Worm (Caenorhabditis elegans) whole organism, mixed stage, embryonic: ENCODE measurements around the gene C17G10.1.

ENCODE experiments used
- M03D4.4 ChIP-seq: sonication (generic microtip); optimal IDR thresholded peaks from 2 replicates; lab custom pipeline; 2017; ENCODE audit warnings: mild to moderate bottlenecking, missing genetic modification characterization, missing compliant biosample characterization
- blmp-1 ChIP-seq: fragments of 150-350 bp; optimal IDR thresholded peaks from 2 replicates; lab custom pipeline; 2014; ENCODE audit warnings: missing biosample characterization, missing genetic modification characterization
- ceh-39 ChIP-seq: fragments of 150-350 bp; optimal IDR thresholded peaks from 2 replicates; lab custom pipeline; 2014; ENCODE audit warnings: missing biosample characterization, missing genetic modification characterization
- ceh-43 ChIP-seq: fragments of 200-800 bp; sonication (Bioruptor generic); optimal IDR thresholded peaks from 2 replicates; lab custom pipeline; 2018; ENCODE audit warnings: mild to moderate bottlenecking, missing genetic modification characterization, moderate library complexity, missing compliant biosample characterization
- ceh-83 ChIP-seq: fragments of 200-800 bp; sonication (Bioruptor generic); optimal IDR thresholded peaks from 2 replicates; lab custom pipeline; 2018; ENCODE audit warnings: mild to moderate bottlenecking, missing genetic modification characterization, missing compliant biosample characterization
- ces-1 ChIP-seq: fragments of 150-350 bp; optimal IDR thresholded peaks from 2 replicates; lab custom pipeline; 2014; ENCODE audit warnings: missing biosample characterization, missing genetic modification reagents, missing genetic modification characterization
- cnd-1 ChIP-seq: fragments of 200-800 bp; sonication (Bioruptor generic); optimal IDR thresholded peaks from 2 replicates; lab custom pipeline; 2018; ENCODE audit warnings: mild to moderate bottlenecking, missing genetic modification characterization, missing compliant biosample characterization
- drap-1 ChIP-seq: fragments of 200-800 bp; sonication (Bioruptor generic); optimal IDR thresholded peaks from 3 replicates; lab custom pipeline; 2018; ENCODE audit warnings: mild to moderate bottlenecking, missing genetic modification characterization, missing compliant biosample characterization
- elt-1 ChIP-seq: sonication (generic microtip); optimal IDR thresholded peaks from 2 replicates; lab custom pipeline; 2017; ENCODE audit warnings: missing genetic modification characterization, mild to moderate bottlenecking, missing compliant biosample characterization, antibody characterized with exemption, moderate library complexity, borderline replicate concordance; ENCODE audit not compliant: insufficient read depth
- elt-3 ChIP-seq: fragments of 150-350 bp; optimal IDR thresholded peaks from 2 replicates; lab custom pipeline; 2014; ENCODE audit warnings: missing biosample characterization, missing genetic modification characterization
- flh-1 ChIP-seq: fragments of 200-800 bp; sonication (Bioruptor generic); optimal IDR thresholded peaks from 2 replicates; lab custom pipeline; 2018; ENCODE audit warnings: mild to moderate bottlenecking, missing genetic modification characterization, moderate library complexity, missing compliant biosample characterization
- ham-2 ChIP-seq: fragments of 200-800 bp; sonication (Bioruptor generic); optimal IDR thresholded peaks from 2 replicates; lab custom pipeline; 2018; ENCODE audit warnings: mild to moderate bottlenecking, missing genetic modification characterization, missing compliant biosample characterization
- lin-13 ChIP-seq: fragments of 150-350 bp; optimal IDR thresholded peaks from 2 replicates; lab custom pipeline; 2014; ENCODE audit warnings: missing biosample characterization, missing genetic modification characterization
- lin-32 ChIP-seq: fragments of 200-800 bp; sonication (Bioruptor generic); optimal IDR thresholded peaks from 2 replicates; lab custom pipeline; 2018; ENCODE audit warnings: mild to moderate bottlenecking, missing genetic modification characterization, missing compliant biosample characterization
- lsy-2 ChIP-seq: fragments of 150-350 bp; optimal IDR thresholded peaks from 2 replicates; lab custom pipeline; 2014; ENCODE audit warnings: missing biosample characterization, missing genetic modification characterization
- mab-5 ChIP-seq: fragments of 150-350 bp; optimal IDR thresholded peaks from 2 replicates; lab custom pipeline; 2014; ENCODE audit warnings: missing biosample characterization, missing genetic modification characterization
- mls-2 ChIP-seq: sonication (generic microtip); optimal IDR thresholded peaks from 2 replicates; lab custom pipeline; 2016; ENCODE audit warnings: mild to moderate bottlenecking, missing genetic modification characterization, moderate library complexity, missing compliant biosample characterization
- nhr-12 ChIP-seq: fragments of 150-350 bp; optimal IDR thresholded peaks from 2 replicates; lab custom pipeline; 2014; ENCODE audit warnings: missing biosample characterization, missing genetic modification characterization
- nhr-2 ChIP-seq: fragments of 150-350 bp; optimal IDR thresholded peaks from 2 replicates; lab custom pipeline; 2014; ENCODE audit warnings: missing biosample characterization, missing genetic modification characterization
- nhr-237 ChIP-seq: fragments of 150-350 bp; optimal IDR thresholded peaks from 2 replicates; lab custom pipeline; 2014; ENCODE audit warnings: missing biosample characterization, missing genetic modification characterization
- nhr-28 ChIP-seq: fragments of 150-350 bp; optimal IDR thresholded peaks from 2 replicates; lab custom pipeline; 2014; ENCODE audit warnings: missing biosample characterization, missing genetic modification characterization
- nhr-76 ChIP-seq: sonication (generic microtip); optimal IDR thresholded peaks from 2 replicates; lab custom pipeline; 2017; ENCODE audit warnings: missing biosample characterization, missing genetic modification characterization
- pha-4 ChIP-seq: fragments of 150-350 bp; optimal IDR thresholded peaks from 2 replicates; lab custom pipeline; 2018; ENCODE audit warnings: missing biosample characterization, missing genetic modification reagents, missing genetic modification characterization
- sem-2 ChIP-seq: fragments of 200-800 bp; sonication (Bioruptor generic); optimal IDR thresholded peaks from 2 replicates; lab custom pipeline; 2018; ENCODE audit warnings: mild to moderate bottlenecking, missing genetic modification characterization, missing compliant biosample characterization
- sptf-1 ChIP-seq: sonication (generic microtip); optimal IDR thresholded peaks from 2 replicates; lab custom pipeline; 2017; ENCODE audit warnings: mild to moderate bottlenecking, missing genetic modification characterization, moderate library complexity, missing compliant biosample characterization
- tbx-8 ChIP-seq: fragments of 200-800 bp; sonication (Bioruptor generic); optimal IDR thresholded peaks from 2 replicates; lab custom pipeline; 2018; ENCODE audit warnings: mild to moderate bottlenecking, missing genetic modification characterization, moderate library complexity, missing compliant biosample characterization
- unc-120 ChIP-seq: sonication (generic microtip); optimal IDR thresholded peaks from 2 replicates; lab custom pipeline; 2017; ENCODE audit warnings: missing genetic modification characterization, missing compliant biosample characterization; ENCODE audit not compliant: poor library complexity, severe bottlenecking
- unc-39 ChIP-seq: fragments of 150-350 bp; optimal IDR thresholded peaks from 2 replicates; lab custom pipeline; 2014; ENCODE audit warnings: missing biosample characterization, missing genetic modification characterization
- unc-62 ChIP-seq: fragments of 150-350 bp; optimal IDR thresholded peaks from 2 replicates; lab custom pipeline; 2014; ENCODE audit warnings: missing biosample characterization, missing genetic modification reagents, missing genetic modification characterization
- zip-8 ChIP-seq: fragments of 150-350 bp; optimal IDR thresholded peaks from 2 replicates; lab custom pipeline; 2014; ENCODE audit warnings: missing biosample characterization, missing genetic modification characterization
- ztf-11 ChIP-seq: fragments of 150-350 bp; optimal IDR thresholded peaks from 2 replicates; lab custom pipeline; 2014; ENCODE audit warnings: missing biosample characterization, missing genetic modification characterization

Gene C17G10.1

ce11 chrII:5577060-5577459 lies 19.3 kb upstream of the C17G10.1 start:
- TF ChIP-seq pha-4 (no peak), zip-8 (no peak), unc-120 (tag; lab: Kevin White, UChicago) (peak; percentile 24), sem-2 (GFP tag; lab: Kevin White, UChicago) (peak; percentile 21), ham-2 (GFP tag; lab: Kevin White, UChicago) (peak; percentile 50), unc-62 (GFP tag; lab: Kevin White, UChicago) (no peak), M03D4.4 (peak; percentile 70), flh-1 (GFP tag; lab: Kevin White, UChicago) (peak; percentile 19), nhr-12 (no peak), ceh-83 (GFP tag; lab: Kevin White, UChicago) (peak; percentile 75), nhr-2 (tag; lab: Kevin White, UChicago) (no peak), drap-1 (peak; percentile 58), lin-32 (GFP tag; lab: Kevin White, UChicago) (peak; percentile 28), nhr-237 (tag; lab: Kevin White, UChicago) (no peak), cnd-1 (tag; lab: Kevin White, UChicago) (peak; percentile 48), sptf-1 (tag; lab: Kevin White, UChicago) (peak; percentile 68)

DNA sequence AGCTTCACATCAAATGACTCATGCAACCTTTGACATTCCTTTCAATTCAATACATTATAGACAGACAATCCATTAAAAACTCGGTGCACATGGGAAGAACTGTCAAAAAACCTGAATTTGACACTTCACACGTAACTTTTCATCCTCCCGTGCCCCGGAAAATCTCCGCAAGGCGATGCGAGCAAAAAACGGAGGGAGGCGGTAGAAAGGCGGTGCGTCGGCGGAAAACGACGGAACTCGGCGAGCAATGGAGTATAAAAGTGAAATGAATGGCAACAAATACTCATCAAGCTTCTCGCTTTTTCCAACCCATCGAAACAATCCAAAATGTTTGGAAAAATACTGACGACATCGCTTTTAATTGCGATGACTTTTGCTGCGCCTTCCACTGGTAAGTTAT lies 18.3 kb upstream of the C17G10.1 start, which contains the start of gene T25E4.1:
TSS of gene T25E4.1 (plus strand) at position 301 of the 400 bp plus-strand sequence.
- TF ChIP-seq mls-2 (tag; lab: Kevin White, UChicago): no peak
- TF ChIP-seq nhr-2 (tag; lab: Kevin White, UChicago): no peak
- TF ChIP-seq mab-5 (tag; lab: Kevin White, UChicago): no peak
- TF ChIP-seq zip-8: no peak
- no peak for TF ChIP-seq blmp-1 (tag; lab: Kevin White, UChicago)
- no peak for TF ChIP-seq lin-32 (GFP tag; lab: Kevin White, UChicago)
- no peak for TF ChIP-seq lsy-2 (tag; lab: Kevin White, UChicago)
- no peak for TF ChIP-seq ces-1 (GFP tag; lab: Kevin White, UChicago)
- TF ChIP-seq cnd-1 (tag; lab: Kevin White, UChicago): no peak
- no peak for TF ChIP-seq M03D4.4
- no peak for TF ChIP-seq sem-2 (GFP tag; lab: Kevin White, UChicago)
- no peak for TF ChIP-seq unc-39 (tag; lab: Kevin White, UChicago)
- TF ChIP-seq nhr-76: no peak
- no peak for TF ChIP-seq nhr-28 (tag; lab: Kevin White, UChicago)
- TF ChIP-seq flh-1 (GFP tag; lab: Kevin White, UChicago): no peak
- no peak for TF ChIP-seq ceh-43 (GFP tag; lab: Kevin White, UChicago)
- TF ChIP-seq, all 35 proteins: peak for 0

DNA sequence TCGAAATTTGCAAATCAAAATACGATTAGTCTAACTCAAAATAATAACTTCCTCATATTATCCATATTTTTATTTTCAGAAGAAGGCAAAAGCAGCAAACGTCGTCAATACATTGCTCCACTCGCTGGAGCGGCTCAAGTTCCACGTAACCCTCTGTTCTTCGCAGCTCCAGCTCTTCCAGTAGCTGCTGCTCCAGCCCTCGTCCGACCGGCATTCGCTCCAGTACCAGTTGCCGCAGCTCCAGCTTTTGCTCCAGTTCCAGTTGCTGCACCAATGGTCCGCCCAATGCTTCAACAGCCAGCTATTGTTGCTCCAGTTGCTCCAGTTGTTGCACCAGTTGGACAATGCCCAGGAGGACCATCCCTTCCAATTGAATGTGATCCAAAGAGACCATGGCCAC lies 17.6 kb upstream of the C17G10.1 start:
- no peak for TF ChIP-seq ceh-83 (GFP tag; lab: Kevin White, UChicago)
- TF ChIP-seq nhr-12: no peak
- TF ChIP-seq lin-13: no peak
- no peak for TF ChIP-seq pha-4
- no peak for TF ChIP-seq nhr-237 (tag; lab: Kevin White, UChicago)
- no peak for TF ChIP-seq ceh-43 (GFP tag; lab: Kevin White, UChicago)
- TF ChIP-seq sptf-1 (tag; lab: Kevin White, UChicago): no peak
- no peak for TF ChIP-seq flh-1 (GFP tag; lab: Kevin White, UChicago)
- TF ChIP-seq elt-1: no peak
- no peak for TF ChIP-seq elt-3 (tag; lab: Kevin White, UChicago)
- TF ChIP-seq sem-2 (GFP tag; lab: Kevin White, UChicago): no peak

DNA sequence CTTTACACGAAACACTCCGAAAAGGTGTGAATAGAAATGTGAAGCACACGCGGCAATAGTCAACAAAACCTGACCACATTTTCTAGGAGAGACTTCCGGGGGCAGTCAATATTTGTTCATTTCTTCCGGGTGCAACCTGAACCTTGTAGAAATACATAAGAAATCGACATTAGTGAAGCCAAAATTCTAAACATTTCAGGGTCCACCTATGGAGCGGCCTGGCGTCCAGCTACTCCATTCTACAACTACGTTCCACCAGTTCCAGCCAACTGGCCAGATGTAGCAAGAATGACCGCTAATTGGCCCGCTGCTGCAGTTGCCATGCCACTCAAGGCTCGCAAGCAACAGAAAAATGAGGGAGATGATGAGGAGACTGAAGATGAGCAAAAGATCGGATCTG lies 17.1 kb upstream of the C17G10.1 start:
- TF ChIP-seq pha-4 (peak; percentile 1), lsy-2 (tag; lab: Kevin White, UChicago) (no peak)

DNA sequence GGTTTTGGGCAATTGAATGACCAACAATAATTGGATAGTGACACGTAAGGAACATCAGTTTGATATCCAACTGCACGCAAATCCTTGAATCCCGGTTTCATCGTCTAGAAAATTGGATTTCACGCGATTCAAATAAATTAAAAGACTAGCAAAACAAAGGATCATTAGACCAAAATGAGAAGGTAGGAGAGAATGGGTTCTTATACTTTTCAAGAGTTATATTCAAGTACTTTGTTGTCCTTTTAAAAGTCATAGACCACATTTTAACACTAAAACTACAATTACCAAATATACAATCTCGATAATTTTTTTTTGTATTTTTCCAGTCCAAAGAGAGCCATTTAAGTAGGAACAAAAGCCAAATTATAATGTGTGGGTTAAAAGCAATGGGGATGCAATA lies 14.0 kb upstream of the C17G10.1 start, which contains the start of gene T25E4.2:
TSS of gene T25E4.2 (minus strand) at position 101 of the 400 bp plus-strand sequence.
- TF ChIP-seq ztf-11 (tag; lab: Kevin White, UChicago) (no peak), nhr-2 (tag; lab: Kevin White, UChicago) (no peak), mls-2 (tag; lab: Kevin White, UChicago) (no peak), pha-4 (no peak), tbx-8 (GFP tag; lab: Kevin White, UChicago) (no peak), ceh-39 (tag; lab: Kevin White, UChicago) (no peak), ceh-83 (GFP tag; lab: Kevin White, UChicago) (no peak)
